Fruit fly (Drosophila melanogaster) whole organism, embryonic: Measurements from ENCODE around the gene MFS18.
A peak's percentile ranks its signal among the peaks of the same experiment; 100 is the strongest.

Experiments
- Bdp1 ChIP-seq: fragments of 200-800 bp; sonication (Bioruptor generic); optimal IDR thresholded peaks from 3 replicates; lab custom pipeline; 2016; ENCODE audit warnings: missing biosample characterization, missing genetic modification characterization
- CG1024 ChIP-seq: fragments of 200-800 bp; sonication (Bioruptor generic); IDR thresholded peaks from 2 replicates; pipeline ENCODE4 v1.3.6; 2022; ENCODE audit warnings: missing biosample characterization, missing genetic modification characterization
- CG10267 ChIP-seq: fragments of 200-800 bp; sonication (Bioruptor generic); optimal IDR thresholded peaks from 2 replicates; lab custom pipeline; 2018; ENCODE audit warnings: missing biosample characterization, mild to moderate bottlenecking, missing genetic modification characterization, moderate library complexity
- CG11398 ChIP-seq: fragments of 200-800 bp; sonication (Bioruptor generic); optimal IDR thresholded peaks from 2 replicates; lab custom pipeline; 2016; ENCODE audit warnings: missing biosample characterization, missing genetic modification characterization
- CG12391 ChIP-seq: fragments of 200-800 bp; sonication (Bioruptor generic); optimal IDR thresholded peaks from 3 replicates; lab custom pipeline; 2018; ENCODE audit warnings: missing biosample characterization, mild to moderate bottlenecking, missing genetic modification characterization, moderate library complexity
- CG14014 ChIP-seq: fragments of 200-800 bp; sonication (Bioruptor generic); IDR thresholded peaks from 2 replicates; pipeline ENCODE4 v1.3.6; 2022; ENCODE audit warnings: missing biosample characterization, missing genetic modification characterization
- CG15269 ChIP-seq: fragments of 200-800 bp; sonication (Bioruptor generic); optimal IDR thresholded peaks from 2 replicates; lab custom pipeline; 2018; ENCODE audit warnings: missing biosample characterization, mild to moderate bottlenecking, missing genetic modification characterization, moderate library complexity
- CG1647 ChIP-seq: fragments of 200-800 bp; sonication (Bioruptor generic); optimal IDR thresholded peaks from 3 replicates; lab custom pipeline; 2016; ENCODE audit warnings: missing biosample characterization, missing genetic modification characterization
- CG16779 ChIP-seq: fragments of 200-800 bp; sonication (Bioruptor generic); IDR thresholded peaks from 2 replicates; pipeline ENCODE4 v1.3.6; 2022; ENCODE audit warnings: missing biosample characterization, missing genetic modification characterization
- CG16863 ChIP-seq: fragments of 200-800 bp; sonication (Bioruptor generic); optimal IDR thresholded peaks from 3 replicates; lab custom pipeline; 2016; ENCODE audit warnings: missing biosample characterization, missing genetic modification characterization
- CG17328 ChIP-seq: fragments of 200-800 bp; sonication (Bioruptor generic); IDR thresholded peaks from 2 replicates; pipeline ENCODE4 v1.3.6; 2022; ENCODE audit warnings: missing biosample characterization, missing genetic modification characterization
- CG2116 ChIP-seq: fragments of 200-800 bp; sonication (Bioruptor generic); optimal IDR thresholded peaks from 3 replicates; lab custom pipeline; 2018; ENCODE audit warnings: missing biosample characterization, mild to moderate bottlenecking, missing genetic modification characterization
- CG2129 ChIP-seq: fragments of 200-800 bp; sonication (Bioruptor generic); IDR thresholded peaks from 2 replicates; pipeline ENCODE4 v1.3.6; 2022; ENCODE audit warnings: missing biosample characterization, missing genetic modification characterization; ENCODE audit not compliant: partially characterized antibody
- CG34224 ChIP-seq: fragments of 200-800 bp; sonication (Bioruptor generic); IDR thresholded peaks from 3 replicates; pipeline ENCODE4 v1.3.6; 2022; ENCODE audit warnings: missing biosample characterization, missing genetic modification characterization; ENCODE audit not compliant: partially characterized antibody
- CG3995 ChIP-seq: fragments of 200-800 bp; sonication (Bioruptor generic); optimal IDR thresholded peaks from 3 replicates; lab custom pipeline; 2016; ENCODE audit warnings: missing biosample characterization, missing genetic modification characterization
- CG4617 ChIP-seq: fragments of 200-800 bp; sonication (Bioruptor generic); optimal IDR thresholded peaks from 3 replicates; lab custom pipeline; 2016; ENCODE audit warnings: missing biosample characterization, missing genetic modification characterization, borderline replicate concordance
- CG5245 ChIP-seq: fragments of 200-800 bp; sonication (Bioruptor generic); optimal IDR thresholded peaks from 3 replicates; lab custom pipeline; 2016; ENCODE audit warnings: missing biosample characterization, missing genetic modification characterization
- CG7372 ChIP-seq: fragments of 200-800 bp; sonication (Bioruptor generic); IDR thresholded peaks from 2 replicates; pipeline ENCODE4 v1.3.6; 2022; ENCODE audit warnings: missing biosample characterization, missing genetic modification characterization
- CG9437 ChIP-seq: fragments of 200-800 bp; sonication (Bioruptor generic); optimal IDR thresholded peaks from 2 replicates; lab custom pipeline; 2018; ENCODE audit warnings: missing biosample characterization, mild to moderate bottlenecking, missing genetic modification characterization
- CG9727 ChIP-seq: fragments of 200-800 bp; sonication (Bioruptor generic); optimal IDR thresholded peaks from 3 replicates; lab custom pipeline; 2017; ENCODE audit warnings: missing biosample characterization, mild to moderate bottlenecking, missing genetic modification characterization
- CG9932 ChIP-seq: fragments of 200-800 bp; sonication (Bioruptor generic); IDR thresholded peaks from 2 replicates; pipeline ENCODE4 v1.3.6; 2022; ENCODE audit warnings: missing biosample characterization, missing genetic modification characterization
- Dfd ChIP-seq, 2 experiments: fragments of >200 bp; optimal IDR thresholded peaks; 2 replicates each; lab custom pipeline; 2017; ENCODE audit warnings: missing biosample characterization in 2 of 2, missing genetic modification characterization in 2 of 2
- Drgx ChIP-seq: fragments of 200-800 bp; sonication (Bioruptor generic); IDR thresholded peaks from 2 replicates; pipeline ENCODE4 v1.3.6; 2022; ENCODE audit warnings: missing biosample characterization, missing genetic modification characterization
- E2f2 ChIP-seq: fragments of 200-800 bp; sonication (Bioruptor generic); IDR thresholded peaks from 2 replicates; pipeline ENCODE4 v1.3.6; 2022; ENCODE audit warnings: missing biosample characterization, missing genetic modification characterization
- Fer2 ChIP-seq: fragments of 200-800 bp; sonication (Bioruptor generic); optimal IDR thresholded peaks from 2 replicates; lab custom pipeline; 2018; ENCODE audit warnings: missing biosample characterization, mild to moderate bottlenecking, missing genetic modification characterization, moderate library complexity
- HmgD ChIP-seq: fragments of 200-800 bp; sonication (Bioruptor generic); optimal IDR thresholded peaks from 3 replicates; lab custom pipeline; 2016; ENCODE audit warnings: missing biosample characterization, missing genetic modification characterization
- Mad ChIP-seq: fragments of 200-800 bp; sonication (Bioruptor generic); optimal IDR thresholded peaks from 2 replicates; lab custom pipeline; 2016; ENCODE audit warnings: missing biosample characterization, missing genetic modification characterization
- NFAT ChIP-seq: fragments of 200-800 bp; sonication (Bioruptor generic); IDR thresholded peaks from 2 replicates; pipeline ENCODE4 v1.3.6; 2022; ENCODE audit warnings: missing biosample characterization, missing genetic modification characterization
- Poxn ChIP-seq: fragments of 200-800 bp; sonication (Bioruptor generic); IDR thresholded peaks from 2 replicates; pipeline ENCODE4 v1.3.6; 2022; ENCODE audit warnings: missing biosample characterization, missing genetic modification characterization
- Scr ChIP-seq: fragments of 200-800 bp; sonication (Bioruptor generic); IDR thresholded peaks from 2 replicates; pipeline ENCODE4 v1.3.6; 2022; ENCODE audit warnings: missing biosample characterization, missing genetic modification characterization; ENCODE audit not compliant: partially characterized antibody
- Side ChIP-seq: fragments of 200-800 bp; sonication (Bioruptor generic); optimal IDR thresholded peaks from 2 replicates; lab custom pipeline; 2016; ENCODE audit warnings: missing biosample characterization, missing genetic modification characterization
- bbx ChIP-seq: fragments of 200-800 bp; sonication (Bioruptor generic); IDR thresholded peaks from 2 replicates; pipeline ENCODE4 v1.3.6; 2022; ENCODE audit warnings: missing biosample characterization, missing genetic modification characterization; ENCODE audit not compliant: partially characterized antibody
- btn ChIP-seq: fragments of 200-800 bp; sonication (Bioruptor generic); optimal IDR thresholded peaks from 2 replicates; lab custom pipeline; 2016; ENCODE audit warnings: missing biosample characterization, missing genetic modification characterization
- cato ChIP-seq: fragments of 200-800 bp; sonication (Bioruptor generic); optimal IDR thresholded peaks from 2 replicates; lab custom pipeline; 2016; ENCODE audit warnings: missing biosample characterization, missing genetic modification characterization, borderline replicate concordance
- crc ChIP-seq: fragments of 200-800 bp; sonication (Bioruptor generic); optimal IDR thresholded peaks from 2 replicates; lab custom pipeline; 2016; ENCODE audit warnings: missing biosample characterization, missing genetic modification characterization
- dimm ChIP-seq: fragments of 200-800 bp; sonication (Bioruptor generic); IDR thresholded peaks from 2 replicates; pipeline ENCODE4 v1.3.6; 2022; ENCODE audit warnings: missing biosample characterization, missing genetic modification characterization
- dmrt11E ChIP-seq: fragments of 200-800 bp; sonication (Bioruptor generic); optimal IDR thresholded peaks from 3 replicates; lab custom pipeline; 2018; ENCODE audit warnings: missing biosample characterization, mild to moderate bottlenecking, missing genetic modification characterization, moderate library complexity
- emc ChIP-seq: fragments of 200-800 bp; sonication (Bioruptor generic); optimal IDR thresholded peaks from 2 replicates; lab custom pipeline; 2016; ENCODE audit warnings: missing biosample characterization, missing genetic modification characterization
- eve ChIP-seq, 2 experiments: fragments of >200 bp; optimal IDR thresholded peaks; 2 replicates each; lab custom pipeline; 2017; ENCODE audit warnings: missing biosample characterization in 2 of 2, missing genetic modification characterization in 2 of 2
- grn ChIP-seq: fragments of 200-800 bp; sonication (Bioruptor generic); optimal IDR thresholded peaks from 3 replicates; lab custom pipeline; 2017; ENCODE audit warnings: missing biosample characterization, missing genetic modification characterization
- insv ChIP-seq, 2 experiments: fragments of 200-800 bp; sonication (Bioruptor generic); optimal IDR thresholded peaks; 3 replicates each; lab custom pipeline; 2016 to 2018; ENCODE audit warnings: missing biosample characterization in 2 of 2, missing genetic modification characterization in 2 of 2
- nerfin-2 ChIP-seq: fragments of 200-800 bp; sonication (Bioruptor generic); IDR thresholded peaks from 2 replicates; pipeline ENCODE4 v1.3.6; 2022; ENCODE audit warnings: missing biosample characterization, missing genetic modification characterization; ENCODE audit not compliant: partially characterized antibody
- scrt ChIP-seq: fragments of 200-800 bp; sonication (Bioruptor generic); optimal IDR thresholded peaks from 2 replicates; lab custom pipeline; 2018; ENCODE audit warnings: missing biosample characterization, mild to moderate bottlenecking, missing genetic modification characterization, moderate library complexity
- stc ChIP-seq: fragments of 200-800 bp; sonication (Bioruptor generic); IDR thresholded peaks from 2 replicates; pipeline ENCODE4 v1.3.6; 2022; ENCODE audit warnings: missing biosample characterization, missing genetic modification characterization
- tup ChIP-seq: fragments of 200-800 bp; sonication (Bioruptor generic); optimal IDR thresholded peaks from 2 replicates; lab custom pipeline; 2016; ENCODE audit warnings: missing biosample characterization, mild to moderate bottlenecking, missing genetic modification characterization, moderate library complexity
- usp ChIP-seq: fragments of >200 bp; optimal IDR thresholded peaks from 2 replicates; lab custom pipeline; 2017; ENCODE audit warnings: missing biosample characterization, missing genetic modification characterization
- vvl ChIP-seq: fragments of 200-800 bp; sonication (Bioruptor generic); IDR thresholded peaks from 2 replicates; pipeline ENCODE4 v1.3.6; 2022; ENCODE audit warnings: missing biosample characterization, missing genetic modification characterization
- wor ChIP-seq: fragments of 200-800 bp; sonication (Bioruptor generic); IDR thresholded peaks from 2 replicates; pipeline ENCODE4 v1.3.6; 2022; ENCODE audit warnings: missing biosample characterization, missing genetic modification characterization
- yki ChIP-seq: fragments of >200 bp; optimal IDR thresholded peaks from 3 replicates; lab custom pipeline; 2018

Gene MFS18

dm6 chr2L:4458119-4459056 lies 10.0 kb upstream of the MFS18 start, which contains the start of gene RpL27A (continued):
- TF ChIP-seq Fer2 (tag; lab: Kevin White, UChicago) = peak; percentile 30
- TF ChIP-seq nerfin-2 (GFP tag; lab: Robert Waterston, UW) = no peak; the same call in 1 of the 2 replicates
- peak; percentile 75 for TF ChIP-seq CG15269 (tag; lab: Kevin White, UChicago)
- peak; percentile 38 for TF ChIP-seq crc (GFP tag; lab: Kevin White, UChicago)
- TF ChIP-seq eve (GFP tag; optimal IDR thresholded peaks at IDR 0.05; lab: Kevin White, UChicago) = no peak
- peak; percentile 65 for TF ChIP-seq CG11398
- TF ChIP-seq CG9932 (GFP tag; lab: Robert Waterston, UW) = peak; percentile 76
- TF ChIP-seq yki (lab: Kevin White, UChicago) = no peak
- TF ChIP-seq CG1024 = peak; percentile 88
- TF ChIP-seq wor (GFP tag; lab: Robert Waterston, UW) = 0 out of 2 replicates have a peak, but pooled peaks have one; percentile 35
- peak; percentile 76 for TF ChIP-seq Mad (GFP tag; lab: Kevin White, UChicago)
- TF ChIP-seq CG4617 (GFP tag; lab: Kevin White, UChicago) = peak; percentile 44
- TF ChIP-seq dmrt11E = peak; percentile 58
- TF ChIP-seq CG5245 (GFP tag; lab: Kevin White, UChicago) = peak; percentile 65
- peak; percentile 92 for TF ChIP-seq vvl (GFP tag; lab: Robert Waterston, UW)
- peak; percentile 59 for TF ChIP-seq CG9437 (GFP tag; lab: Kevin White, UChicago)
- peak; percentile 31 for TF ChIP-seq cato (GFP tag; lab: Kevin White, UChicago)
- TF ChIP-seq Dfd (GFP tag; optimal IDR thresholded peaks at IDR 0.05; lab: Kevin White, UChicago) = peak in 1 of 2 experiments; percentile 62
- TF ChIP-seq CG16863 = peak; percentile 62
- TF ChIP-seq Drgx = no peak
- TF ChIP-seq CG12391 (tag; lab: Kevin White, UChicago) = peak; percentile 84
- no peak for TF ChIP-seq CG34224 (GFP tag; lab: Robert Waterston, UW)
- TF ChIP-seq emc = peak; percentile 39
- peak; percentile 69 for TF ChIP-seq CG2116 (GFP tag; lab: Kevin White, UChicago)
- peak in 1 of 2 experiments; percentile 54 for TF ChIP-seq insv (GFP tag; optimal IDR thresholded peaks at IDR 0.05; lab: Kevin White, UChicago)
- TF ChIP-seq Scr (GFP tag; lab: Robert Waterston, UW) = peak; percentile 57
- TF ChIP-seq CG7372 (GFP tag; lab: Robert Waterston, UW) = peak; percentile 77
- peak; percentile 78 for TF ChIP-seq Side
- peak; percentile 73 for TF ChIP-seq scrt (GFP tag; lab: Kevin White, UChicago)
- peak; percentile 86 for TF ChIP-seq CG9727
- peak; percentile 83 for TF ChIP-seq CG10267 (tag; lab: Kevin White, UChicago)
- TF ChIP-seq btn (GFP tag; lab: Kevin White, UChicago) = peak; percentile 36
- peak; percentile 68 for TF ChIP-seq E2f2
- peak; percentile 79 for TF ChIP-seq stc (GFP tag; lab: Robert Waterston, UW)
- no peak for TF ChIP-seq grn
- TF ChIP-seq bbx (GFP tag; lab: Robert Waterston, UW) = peak; percentile 73
- TF ChIP-seq usp (GFP tag; lab: Kevin White, UChicago) = no peak
- peak; percentile 73 for TF ChIP-seq CG14014 (GFP tag; lab: Robert Waterston, UW)
- TF ChIP-seq Poxn (GFP tag; lab: Robert Waterston, UW) = peak; percentile 37; the same call in 1 of the 2 replicates
- peak; percentile 77 for TF ChIP-seq CG16779 (GFP tag; lab: Robert Waterston, UW)
- peak; percentile 56 for TF ChIP-seq Bdp1
- peak; percentile 49; the same call in 1 of the 2 replicates for TF ChIP-seq dimm (GFP tag; lab: Robert Waterston, UW)
- TF ChIP-seq tup (GFP tag; lab: Kevin White, UChicago) = no peak
- TF ChIP-seq CG3995 = peak; percentile 47
- TF ChIP-seq NFAT (GFP tag; lab: Robert Waterston, UW) = peak; percentile 92
- TF ChIP-seq CG1647 (GFP tag; lab: Kevin White, UChicago) = peak; percentile 60
- TF ChIP-seq CG2129 (GFP tag; lab: Robert Waterston, UW) = no peak
- TF ChIP-seq CG17328 (GFP tag; lab: Robert Waterston, UW) = peak; percentile 91
- TF ChIP-seq HmgD (GFP tag; lab: Kevin White, UChicago) = peak; percentile 39
